Fruit fly (Drosophila melanogaster): ENCODE results near the gene CG11585.

- no peak for TF ChIP-seq Sin3A (optimal IDR thresholded peaks at IDR 0.05)
- TF ChIP-seq Myc (optimal IDR thresholded peaks at IDR 0.05) = no peak
- TF ChIP-seq h (optimal IDR thresholded peaks at IDR 0.05) = no peak
Observed at dm6 chrX:14169068-14169642, 20.2 kb upstream of the CG11585 start, which contains the start of gene CG12480.

Measured in Kc167 (cell line).